ENCODE assay signal across 5 fruit fly cellular contexts in genomic region chr3R:22625514-22626333, dm6.
A peak's percentile ranks its signal among the peaks of the same experiment; 100 is the strongest.
TF ChIP-seq lines count a peak whose summit lies in the region.

No protein-coding gene starts in this region.

- TF ChIP-seq CTCF in whole organism, embryonic (GFP tag; optimal IDR thresholded peaks at IDR 0.05; lab: Kevin White, UChicago) = no peak

TF ChIP-seq in whole organism, adult, 20 proteins besides CTCF, POLR2A, EP300 and RAD21 (continues in another document):
- TF ChIP-seq cic (GFP tag; optimal IDR thresholded peaks at IDR 0.05; lab: Kevin White, UChicago) (no peak), CG12768 (GFP tag; optimal IDR thresholded peaks at IDR 0.05; lab: Kevin White, UChicago) (no peak), CG11617 (GFP tag; optimal IDR thresholded peaks at IDR 0.05; lab: Kevin White, UChicago) (no peak), Crg-1 (GFP tag; optimal IDR thresholded peaks at IDR 0.05; lab: Kevin White, UChicago) (no peak), bab1 (GFP tag; optimal IDR thresholded peaks at IDR 0.05; lab: Kevin White, UChicago) (peak; percentile 9), CG33017 (tag; optimal IDR thresholded peaks at IDR 0.05; lab: Kevin White, UChicago) (no peak), tj (GFP tag; optimal IDR thresholded peaks at IDR 0.05; lab: Kevin White, UChicago) (no peak), CG1620 (GFP tag; optimal IDR thresholded peaks at IDR 0.05; lab: Kevin White, UChicago) (no peak), cnc (optimal IDR thresholded peaks at IDR 0.05; lab: Kevin White, UChicago) (no peak), ovo (GFP tag; optimal IDR thresholded peaks at IDR 0.05; lab: Kevin White, UChicago) (no peak), CG7045 (GFP tag; optimal IDR thresholded peaks at IDR 0.05; lab: Kevin White, UChicago) (no peak), pad (GFP tag; optimal IDR thresholded peaks at IDR 0.05; lab: Kevin White, UChicago) (no peak), toe (GFP tag; optimal IDR thresholded peaks at IDR 0.05; lab: Kevin White, UChicago) (no peak), kay (GFP tag; lab: Kevin White, UChicago; ENCODE audit: borderline replicate concordance) (no peak), Mnt (GFP tag; optimal IDR thresholded peaks at IDR 0.05; lab: Kevin White, UChicago) (no peak), Clk (GFP tag; optimal IDR thresholded peaks at IDR 0.05; lab: Kevin White, UChicago) (no peak), CG7101 (tag; optimal IDR thresholded peaks at IDR 0.05; lab: Kevin White, UChicago) (peak; percentile 19), CG5204 (GFP tag; optimal IDR thresholded peaks at IDR 0.05; lab: Kevin White, UChicago) (peak; percentile 12), CG14711 (tag; optimal IDR thresholded peaks at IDR 0.05; lab: Kevin White, UChicago) (peak; percentile 31)

TF ChIP-seq in whole organism, embryonic, 481 proteins besides CTCF, POLR2A, EP300 and RAD21 (continues in another document):
- TF ChIP-seq CG31441 (GFP tag; IDR thresholded peaks at IDR 0.05; lab: Robert Waterston, UW) (peak; percentile 57; the same call in 1 of the 2 replicates), CG3995 (GFP tag; optimal IDR thresholded peaks at IDR 0.05; lab: Kevin White, UChicago) (no peak), HLH54F (GFP tag; optimal IDR thresholded peaks at IDR 0.05; lab: Kevin White, UChicago) (no peak), CG32767 (GFP tag; IDR thresholded peaks at IDR 0.05; lab: Robert Waterston, UW) (peak; percentile 37; the same call in 1 of the 2 replicates), D19A (tag; optimal IDR thresholded peaks at IDR 0.05; lab: Kevin White, UChicago) (peak; percentile 60), ind (GFP tag; optimal IDR thresholded peaks at IDR 0.05; lab: Kevin White, UChicago) (peak; percentile 16), CG18764 (GFP tag; optimal IDR thresholded peaks at IDR 0.05; lab: Kevin White, UChicago) (peak; percentile 6), cato (GFP tag; optimal IDR thresholded peaks at IDR 0.05; lab: Kevin White, UChicago; ENCODE audit: borderline replicate concordance) (peak; percentile 30), seq (GFP tag; IDR thresholded peaks at IDR 0.05; lab: Robert Waterston, UW) (0 out of 2 replicates have a peak, but pooled peaks have one; percentile 17), unpg (GFP tag; optimal IDR thresholded peaks at IDR 0.05; lab: Kevin White, UChicago) (peak; percentile 30), Abd-B (GFP tag; optimal IDR thresholded peaks at IDR 0.05; lab: Kevin White, UChicago) (peak; percentile 29), org-1 (GFP tag; optimal IDR thresholded peaks at IDR 0.05; lab: Kevin White, UChicago) (peak; percentile 2), Nf-YB (GFP tag; optimal IDR thresholded peaks at IDR 0.05; lab: Kevin White, UChicago) (peak; percentile 32), CG10267 (tag; optimal IDR thresholded peaks at IDR 0.05; lab: Kevin White, UChicago) (peak; percentile 57), CrebB (tag; optimal IDR thresholded peaks at IDR 0.05; lab: Kevin White, UChicago) (no peak), vvl (GFP tag; IDR thresholded peaks at IDR 0.05; lab: Robert Waterston, UW) (peak; percentile 23; the same call in 1 of the 2 replicates), CG9437 (GFP tag; optimal IDR thresholded peaks at IDR 0.05; lab: Kevin White, UChicago) (peak; percentile 36)

TF ChIP-seq in whole organism, prepupa, 60 proteins besides CTCF, POLR2A, EP300 and RAD21 (continues in another document):
- peak; percentile 42; the same call in 1 of the 3 replicates for TF ChIP-seq CG8119 (GFP tag; IDR thresholded peaks at IDR 0.05; lab: Robert Waterston, UW)
- TF ChIP-seq acj6 (GFP tag; optimal IDR thresholded peaks at IDR 0.05; lab: Kevin White, UChicago) = peak; percentile 49
- TF ChIP-seq CG6854 (GFP tag; optimal IDR thresholded peaks at IDR 0.05; lab: Kevin White, UChicago) = no peak
- TF ChIP-seq eg (GFP tag; IDR thresholded peaks at IDR 0.05; lab: Robert Waterston, UW) = no peak
- TF ChIP-seq CG1621 (tag; optimal IDR thresholded peaks at IDR 0.05; lab: Kevin White, UChicago) = no peak
- no peak for TF ChIP-seq CG7368 (GFP tag; optimal IDR thresholded peaks at IDR 0.05; lab: Kevin White, UChicago)
- TF ChIP-seq OdsH (GFP tag; optimal IDR thresholded peaks at IDR 0.05; lab: Kevin White, UChicago) = peak; percentile 56
- no peak for TF ChIP-seq fd59A (GFP tag; optimal IDR thresholded peaks at IDR 0.05; lab: Kevin White, UChicago)
- TF ChIP-seq CG6792 (GFP tag; optimal IDR thresholded peaks at IDR 0.05; lab: Kevin White, UChicago) = peak; percentile 55
- peak; percentile 35 for TF ChIP-seq dsx (GFP tag; optimal IDR thresholded peaks at IDR 0.05; lab: Kevin White, UChicago; ENCODE audit: poor library complexity, severe bottlenecking)
- TF ChIP-seq net (GFP tag; optimal IDR thresholded peaks at IDR 0.05; lab: Kevin White, UChicago) = peak; percentile 33
- no peak for TF ChIP-seq vri (GFP tag; optimal IDR thresholded peaks at IDR 0.05; lab: Kevin White, UChicago)
- peak; percentile 53 for TF ChIP-seq CG8632 (GFP tag; optimal IDR thresholded peaks at IDR 0.05; lab: Kevin White, UChicago)
- no peak for TF ChIP-seq Hr38 (GFP tag; optimal IDR thresholded peaks at IDR 0.05; lab: Kevin White, UChicago)
- no peak for TF ChIP-seq CG11762 (GFP tag; optimal IDR thresholded peaks at IDR 0.05; lab: Kevin White, UChicago; ENCODE audit: insufficient read depth)
- peak; percentile 66 for TF ChIP-seq topi (GFP tag; optimal IDR thresholded peaks at IDR 0.05; lab: Kevin White, UChicago)
- TF ChIP-seq CG3919 (GFP tag; optimal IDR thresholded peaks at IDR 0.05; lab: Kevin White, UChicago) = peak; percentile 16
- peak; percentile 14 for TF ChIP-seq CG6276 (GFP tag; optimal IDR thresholded peaks at IDR 0.05; lab: Kevin White, UChicago)
- TF ChIP-seq Ets21C (GFP tag; optimal IDR thresholded peaks at IDR 0.05; lab: Kevin White, UChicago) = peak; percentile 34

TF ChIP-seq in whole organism, pupa, 21 proteins besides CTCF, POLR2A, EP300 and RAD21:
- TF ChIP-seq CG10348 (GFP tag; IDR thresholded peaks at IDR 0.05; lab: Robert Waterston, UW) (no peak), CG9948 (tag; optimal IDR thresholded peaks at IDR 0.05; lab: Kevin White, UChicago) (peak; percentile 42), CG8159 (tag; optimal IDR thresholded peaks at IDR 0.05; lab: Kevin White, UChicago) (peak; percentile 64), Pif1A (GFP tag; optimal IDR thresholded peaks at IDR 0.05; lab: Kevin White, UChicago) (peak; percentile 18), D1 (tag; optimal IDR thresholded peaks at IDR 0.05; lab: Kevin White, UChicago) (peak; percentile 16), CG12605 (GFP tag; IDR thresholded peaks at IDR 0.05; lab: Robert Waterston, UW) (no peak), CG14655 (GFP tag; optimal IDR thresholded peaks at IDR 0.05; lab: Kevin White, UChicago) (peak; percentile 54), CG4496 (GFP tag; IDR thresholded peaks at IDR 0.05; lab: Robert Waterston, UW) (no peak), CG8301 (tag; optimal IDR thresholded peaks at IDR 0.05; lab: Kevin White, UChicago) (peak; percentile 42), CG17806 (tag; optimal IDR thresholded peaks at IDR 0.05; lab: Kevin White, UChicago) (peak; percentile 35), Snoo (tag; optimal IDR thresholded peaks at IDR 0.05; lab: Kevin White, UChicago) (peak; percentile 57), rn (GFP tag; IDR thresholded peaks at IDR 0.05; lab: Robert Waterston, UW) (no peak), EcR (GFP tag; optimal IDR thresholded peaks at IDR 0.05; lab: Kevin White, UChicago) (no peak), CG15710 (tag; optimal IDR thresholded peaks at IDR 0.05; lab: Kevin White, UChicago) (peak; percentile 40), Pif1B (GFP tag; optimal IDR thresholded peaks at IDR 0.05; lab: Kevin White, UChicago) (peak; percentile 52)
TF ChIP-seq in whole organism, pupa: peak in this region for 10.

TF ChIP-seq in whole organism, wandering third instar larva, 38 proteins besides CTCF, POLR2A, EP300 and RAD21:
- TF ChIP-seq CG9705 (GFP tag; optimal IDR thresholded peaks at IDR 0.05; lab: Kevin White, UChicago) (no peak), Sp1 (GFP tag; optimal IDR thresholded peaks at IDR 0.05; lab: Kevin White, UChicago) (peak; percentile 75), dsf (GFP tag; optimal IDR thresholded peaks at IDR 0.05; lab: Kevin White, UChicago; ENCODE audit: borderline replicate concordance) (peak; percentile 5), Dif (GFP tag; optimal IDR thresholded peaks at IDR 0.05; lab: Kevin White, UChicago; ENCODE audit: partially characterized antibody) (no peak), psq (GFP tag; optimal IDR thresholded peaks at IDR 0.05; lab: Kevin White, UChicago) (peak; percentile 49), CG32264 (GFP tag; optimal IDR thresholded peaks at IDR 0.05; lab: Kevin White, UChicago) (peak; percentile 23), Rel (GFP tag; optimal IDR thresholded peaks at IDR 0.05; lab: Kevin White, UChicago) (no peak), Rel (tag; optimal IDR thresholded peaks at IDR 0.05; lab: Kevin White, UChicago) (peak; percentile 89), fru (GFP tag; optimal IDR thresholded peaks at IDR 0.05; lab: Kevin White, UChicago) (peak; percentile 65), dmrt93B (GFP tag; optimal IDR thresholded peaks at IDR 0.05; lab: Kevin White, UChicago) (peak; percentile 62), rgr (GFP tag; optimal IDR thresholded peaks at IDR 0.05; lab: Kevin White, UChicago) (peak; percentile 49), Jra (GFP tag; optimal IDR thresholded peaks at IDR 0.05; lab: Kevin White, UChicago) (peak; percentile 17), h (GFP tag; optimal IDR thresholded peaks at IDR 0.05; lab: Kevin White, UChicago) (peak; percentile 41), foxo (GFP tag; optimal IDR thresholded peaks at IDR 0.05; lab: Kevin White, UChicago) (peak in 1 of 2 experiments; percentile 67), pan (optimal IDR thresholded peaks at IDR 0.05; lab: Kevin White, UChicago) (no peak), Hnf4 (GFP tag; optimal IDR thresholded peaks at IDR 0.05; lab: Kevin White, UChicago) (no peak), OdsH (GFP tag; optimal IDR thresholded peaks at IDR 0.05; lab: Kevin White, UChicago) (peak; percentile 70), HLH106 (tag; optimal IDR thresholded peaks at IDR 0.05; lab: Kevin White, UChicago) (peak; percentile 66), ey (GFP tag; optimal IDR thresholded peaks at IDR 0.05; lab: Kevin White, UChicago) (peak; percentile 62)
